Fruit fly (Drosophila melanogaster) whole organism, adult: ENCODE data around the gene Pex5.

Experiments
- CG7045 ChIP-seq: fragments of 200-800 bp; sonication (Bioruptor generic); optimal IDR thresholded peaks from 2 replicates; lab custom pipeline; 2017; ENCODE audit warnings: missing biosample characterization, mild to moderate bottlenecking, missing genetic modification characterization
- bab1 ChIP-seq: fragments of 200-800 bp; sonication (Bioruptor generic); optimal IDR thresholded peaks from 3 replicates; lab custom pipeline; 2019; ENCODE audit warnings: missing biosample characterization, mild to moderate bottlenecking, missing genetic modification characterization, moderate library complexity
- kay ChIP-seq: fragments of 200-800 bp; sonication (Bioruptor generic); peaks from one replicate; lab custom pipeline; 2016; ENCODE audit warnings: missing biosample characterization, missing genetic modification characterization, borderline replicate concordance
- ovo ChIP-seq: fragments of 200-800 bp; sonication (Bioruptor generic); optimal IDR thresholded peaks from 2 replicates; lab custom pipeline; 2016; ENCODE audit warnings: missing biosample characterization, missing genetic modification characterization
- pad ChIP-seq: fragments of 200-800 bp; sonication (Bioruptor generic); optimal IDR thresholded peaks from 3 replicates; lab custom pipeline; 2017; ENCODE audit warnings: missing biosample characterization, missing genetic modification characterization, mild to moderate bottlenecking, moderate library complexity, missing genetic modification reagents
- tj ChIP-seq: fragments of 200-800 bp; sonication (Bioruptor generic); optimal IDR thresholded peaks from 3 replicates; lab custom pipeline; 2017; ENCODE audit warnings: missing biosample characterization, mild to moderate bottlenecking, missing genetic modification characterization, moderate library complexity

- TF ChIP-seq kay (GFP tag; lab: Kevin White, UChicago) (no peak), pad (peak; percentile 99), bab1 (GFP tag; lab: Kevin White, UChicago) (peak; percentile 85), tj (GFP tag; lab: Kevin White, UChicago) (peak; percentile 53), ovo (GFP tag; lab: Kevin White, UChicago) (peak; percentile 89), CG7045 (GFP tag; lab: Kevin White, UChicago) (no peak)
Observed at dm6 chrX:1879606-1880110, 10.8 kb upstream of the Pex5 start, which contains the start of gene CG14818.
